Fruit fly (Drosophila melanogaster): ENCODE results near the gene Nedd8.

Nedd8 gene

dm6 chr2L:18966214-18966556 lies 14.5 kb upstream of the Nedd8 start (continued):
- TF ChIP-seq sim (GFP tag; IDR thresholded peaks at IDR 0.05) (peak; percentile 49; the same call in 1 of the 2 replicates), repo (GFP tag; optimal IDR thresholded peaks at IDR 0.05) (no peak), CG15073 (GFP tag; optimal IDR thresholded peaks at IDR 0.05) (no peak), Bdp1 (GFP tag; optimal IDR thresholded peaks at IDR 0.05) (no peak), slbo (GFP tag; IDR thresholded peaks at IDR 0.05) (peak; percentile 97), nom (GFP tag; optimal IDR thresholded peaks at IDR 0.05) (no peak), twi (tag; optimal IDR thresholded peaks at IDR 0.05) (no peak), sd (tag; optimal IDR thresholded peaks at IDR 0.05) (peak; percentile 44), CG2678 (tag; optimal IDR thresholded peaks at IDR 0.05) (peak; percentile 92), CG17361 (GFP tag; IDR thresholded peaks at IDR 0.05) (peak; percentile 43), z (GFP tag; IDR thresholded peaks at IDR 0.05) (peak; percentile 24; the same call in 1 of the 3 replicates), CG17186 (GFP tag; optimal IDR thresholded peaks at IDR 0.05) (no peak), CG6791 (GFP tag; IDR thresholded peaks at IDR 0.05; ENCODE audit: partially characterized antibody) (no peak), gcm (GFP tag; optimal IDR thresholded peaks at IDR 0.05) (peak; percentile 26), trh (GFP tag; optimal IDR thresholded peaks at IDR 0.05) (no peak), trem (tag; optimal IDR thresholded peaks at IDR 0.05) (peak; percentile 50), Gug (GFP tag; IDR thresholded peaks at IDR 0.05) (peak; percentile 81), grau (tag; optimal IDR thresholded peaks at IDR 0.05) (peak; percentile 88), CG16863 (GFP tag; optimal IDR thresholded peaks at IDR 0.05) (no peak), CG18764 (GFP tag; optimal IDR thresholded peaks at IDR 0.05) (peak; percentile 70), PHDP (tag; optimal IDR thresholded peaks at IDR 0.05) (peak; percentile 84), CG10654 (GFP tag; optimal IDR thresholded peaks at IDR 0.05) (peak; percentile 53), wek (GFP tag; optimal IDR thresholded peaks at IDR 0.05) (no peak), CG12219 (GFP tag; optimal IDR thresholded peaks at IDR 0.05) (peak; percentile 37), ewg (GFP tag; optimal IDR thresholded peaks at IDR 0.05) (no peak), CG1647 (GFP tag; optimal IDR thresholded peaks at IDR 0.05) (peak; percentile 25), cas (GFP tag; IDR thresholded peaks at IDR 0.05) (peak; percentile 86), pfk (GFP tag; optimal IDR thresholded peaks at IDR 0.05) (no peak), Ptx1 (GFP tag; IDR thresholded peaks at IDR 0.05) (peak; percentile 92), CG3407 (GFP tag; optimal IDR thresholded peaks at IDR 0.05) (no peak), gro (GFP tag; optimal IDR thresholded peaks at IDR 0.05) (peak; percentile 61), Tbp (GFP tag; optimal IDR thresholded peaks at IDR 0.05) (no peak), Hmr (GFP tag; optimal IDR thresholded peaks at IDR 0.05) (peak; percentile 77), caup (GFP tag; optimal IDR thresholded peaks at IDR 0.05; ENCODE audit: severe bottlenecking) (peak; percentile 81), CG18262 (tag; optimal IDR thresholded peaks at IDR 0.05) (peak; percentile 71), Mrtf (GFP tag; IDR thresholded peaks at IDR 0.05) (peak; percentile 82), CG17802 (tag; optimal IDR thresholded peaks at IDR 0.05) (peak; percentile 49), hkb (optimal IDR thresholded peaks at IDR 0.05) (no peak), hkb (GFP tag; IDR thresholded peaks at IDR 0.05) (peak; percentile 90), CG12769 (tag; optimal IDR thresholded peaks at IDR 0.05) (no peak), ash1 (GFP tag; optimal IDR thresholded peaks at IDR 0.05) (no peak), Jarid2 (GFP tag; optimal IDR thresholded peaks at IDR 0.05) (peak; percentile 32), Hey (tag; optimal IDR thresholded peaks at IDR 0.05) (no peak), Med (GFP tag) (peak; percentile 89), CG43689 (GFP tag; IDR thresholded peaks at IDR 0.05) (peak; percentile 67), tx (GFP tag; optimal IDR thresholded peaks at IDR 0.05) (peak; percentile 28), MESR4 (GFP tag; optimal IDR thresholded peaks at IDR 0.05) (no peak), HHEX (GFP tag; optimal IDR thresholded peaks at IDR 0.05) (peak; percentile 86), her (GFP tag; optimal IDR thresholded peaks at IDR 0.05) (no peak), CG4282 (GFP tag; optimal IDR thresholded peaks at IDR 0.05) (no peak), sr (GFP tag; IDR thresholded peaks at IDR 0.05) (no peak), CG2712 (tag; optimal IDR thresholded peaks at IDR 0.05) (peak; percentile 80)

All from whole organism, embryonic.